Worm (Caenorhabditis elegans): ENCODE measurements around the gene F21G4.5.

Gene F21G4.5

ce11 chrX:9868820-9869219, 37.1 kb upstream of the F21G4.5 start, which contains the start of gene R07B1.7:
Gene R07B1.7 (plus strand): TSS chrX:9869120.
- TF ChIP-seq elt-3 (tag; optimal IDR thresholded peaks at IDR 0.05) (no peak), pha-4 (tag; optimal IDR thresholded peaks at IDR 0.05) (no peak), ceh-43 (GFP tag; optimal IDR thresholded peaks at IDR 0.05) (no peak), blmp-1 (tag; optimal IDR thresholded peaks at IDR 0.05) (no peak), nhr-2 (tag; optimal IDR thresholded peaks at IDR 0.05) (no peak), lin-13 (tag; optimal IDR thresholded peaks at IDR 0.05) (no peak), zip-8 (tag; optimal IDR thresholded peaks at IDR 0.05) (no peak), M03D4.4 (tag; optimal IDR thresholded peaks at IDR 0.05) (no peak), lsy-2 (tag; optimal IDR thresholded peaks at IDR 0.05) (no peak), unc-39 (tag; optimal IDR thresholded peaks at IDR 0.05) (no peak), bed-3 (GFP tag; optimal IDR thresholded peaks at IDR 0.05) (no peak), mab-5 (tag; optimal IDR thresholded peaks at IDR 0.05) (no peak), sptf-1 (tag; optimal IDR thresholded peaks at IDR 0.05) (no peak)

ce11 chrX:9869522-9869921, 36.4 kb upstream of the F21G4.5 start, which contains the start of gene R07B1.13:
Gene R07B1.13 (plus strand): TSS chrX:9869822.
- TF ChIP-seq sem-2 (GFP tag; optimal IDR thresholded peaks at IDR 0.05) (no peak), flh-1 (GFP tag; optimal IDR thresholded peaks at IDR 0.05) (no peak), tbx-8 (GFP tag; optimal IDR thresholded peaks at IDR 0.05) (no peak), ham-2 (GFP tag; optimal IDR thresholded peaks at IDR 0.05) (no peak), ces-1 (GFP tag; optimal IDR thresholded peaks at IDR 0.05) (no peak)

ce11 chrX:9872554-9872953, 33.4 kb upstream of the F21G4.5 start, which contains the start of gene R07B1.8:
Gene R07B1.8 (minus strand): TSS chrX:9872654.
- no peak for TF ChIP-seq mls-2 (tag; optimal IDR thresholded peaks at IDR 0.05)
- TF ChIP-seq sptf-1 (tag; optimal IDR thresholded peaks at IDR 0.05) = no peak
- no peak for TF ChIP-seq elt-1 (tag; optimal IDR thresholded peaks at IDR 0.05; ENCODE audit: borderline replicate concordance, insufficient read depth)
- no peak for TF ChIP-seq lin-32 (GFP tag; optimal IDR thresholded peaks at IDR 0.05)
- no peak for TF ChIP-seq mep-1 (tag; optimal IDR thresholded peaks at IDR 0.05)
- no peak for TF ChIP-seq bed-3 (GFP tag; optimal IDR thresholded peaks at IDR 0.05)
- TF ChIP-seq blmp-1 (tag; optimal IDR thresholded peaks at IDR 0.05) = no peak
- TF ChIP-seq tbx-8 (GFP tag; optimal IDR thresholded peaks at IDR 0.05) = no peak
- TF ChIP-seq elt-3 (tag; optimal IDR thresholded peaks at IDR 0.05) = no peak
- no peak for TF ChIP-seq cnd-1 (tag; optimal IDR thresholded peaks at IDR 0.05)
- TF ChIP-seq hlh-1 (tag; optimal IDR thresholded peaks at IDR 0.05) = no peak
- TF ChIP-seq ceh-83 (GFP tag; optimal IDR thresholded peaks at IDR 0.05) = no peak
- TF ChIP-seq ceh-43 (GFP tag; optimal IDR thresholded peaks at IDR 0.05) = no peak

- no peak for TF ChIP-seq nhr-28 (tag; optimal IDR thresholded peaks at IDR 0.05)
- TF ChIP-seq nhr-237 (tag; optimal IDR thresholded peaks at IDR 0.05) = no peak
- no peak for TF ChIP-seq unc-120 (tag; optimal IDR thresholded peaks at IDR 0.05; ENCODE audit: poor library complexity, severe bottlenecking)
- no peak for TF ChIP-seq nhr-12 (tag; optimal IDR thresholded peaks at IDR 0.05)
- no peak for TF ChIP-seq hlh-1 (tag; optimal IDR thresholded peaks at IDR 0.05)
- TF ChIP-seq unc-39 (tag; optimal IDR thresholded peaks at IDR 0.05) = no peak
- no peak for TF ChIP-seq nhr-2 (tag; optimal IDR thresholded peaks at IDR 0.05)
- TF ChIP-seq ceh-83 (GFP tag; optimal IDR thresholded peaks at IDR 0.05) = no peak
- no peak for TF ChIP-seq bed-3 (GFP tag; optimal IDR thresholded peaks at IDR 0.05)
- TF ChIP-seq drap-1 (GFP tag; optimal IDR thresholded peaks at IDR 0.05) = no peak
- no peak for TF ChIP-seq nhr-76 (tag; optimal IDR thresholded peaks at IDR 0.05)
- TF ChIP-seq elt-1 (tag; optimal IDR thresholded peaks at IDR 0.05; ENCODE audit: borderline replicate concordance, insufficient read depth) = no peak
- no peak for TF ChIP-seq M03D4.4 (tag; optimal IDR thresholded peaks at IDR 0.05)
- TF ChIP-seq lsy-2 (tag; optimal IDR thresholded peaks at IDR 0.05) = no peak
- no peak for TF ChIP-seq ceh-39 (tag; optimal IDR thresholded peaks at IDR 0.05)
Observed at ce11 chrX:9877117-9877516, 28.8 kb upstream of the F21G4.5 start, which contains the start of gene R07B1.9. Gene R07B1.9 (plus strand): TSS chrX:9877417.

- TF ChIP-seq sptf-1 (tag; optimal IDR thresholded peaks at IDR 0.05) = no peak
- TF ChIP-seq nhr-28 (tag; optimal IDR thresholded peaks at IDR 0.05) = no peak
- TF ChIP-seq blmp-1 (tag; optimal IDR thresholded peaks at IDR 0.05) = no peak
- TF ChIP-seq lin-32 (GFP tag; optimal IDR thresholded peaks at IDR 0.05) = no peak
- TF ChIP-seq elt-3 (tag; optimal IDR thresholded peaks at IDR 0.05) = no peak
- no peak for TF ChIP-seq unc-62 (GFP tag; optimal IDR thresholded peaks at IDR 0.05)
- no peak for TF ChIP-seq mls-2 (tag; optimal IDR thresholded peaks at IDR 0.05)
- no peak for TF ChIP-seq cnd-1 (tag; optimal IDR thresholded peaks at IDR 0.05)
- no peak for TF ChIP-seq nhr-237 (tag; optimal IDR thresholded peaks at IDR 0.05)
- no peak for TF ChIP-seq unc-39 (tag; optimal IDR thresholded peaks at IDR 0.05)
- TF ChIP-seq drap-1 (GFP tag; optimal IDR thresholded peaks at IDR 0.05) = no peak
- no peak for TF ChIP-seq ceh-83 (GFP tag; optimal IDR thresholded peaks at IDR 0.05)
- TF ChIP-seq pha-4 (tag; optimal IDR thresholded peaks at IDR 0.05) = no peak
- no peak for TF ChIP-seq hlh-1 (tag; optimal IDR thresholded peaks at IDR 0.05)
- no peak for TF ChIP-seq mab-5 (tag; optimal IDR thresholded peaks at IDR 0.05)
- no peak for TF ChIP-seq snpc-4 (tag; optimal IDR thresholded peaks at IDR 0.05)
- TF ChIP-seq mep-1 (tag; optimal IDR thresholded peaks at IDR 0.05) = no peak
- no peak for TF ChIP-seq flh-1 (GFP tag; optimal IDR thresholded peaks at IDR 0.05)
- TF ChIP-seq zip-8 (tag; optimal IDR thresholded peaks at IDR 0.05) = no peak
Observed at ce11 chrX:9882112-9882511, 23.8 kb upstream of the F21G4.5 start, which contains the start of gene glo-1. Gene glo-1 (minus strand): TSS chrX:9882212.

All from whole organism, mixed stage, embryonic.